Worm (Caenorhabditis elegans) whole organism, L4 larva: Measurements from ENCODE around the gene T05A12.3.
A peak's percentile ranks its signal among the peaks of the same experiment; 100 is the strongest.

ENCODE experiments used
- F10B5.3 ChIP-seq: sonication (generic microtip); optimal IDR thresholded peaks from 2 replicates; lab custom pipeline; 2016; ENCODE audit warnings: mild to moderate bottlenecking, missing genetic modification characterization, missing compliant biosample characterization
- F26F4.8 ChIP-seq: fragments of 200-800 bp; sonication (Bioruptor generic); conservative IDR thresholded peaks from 2 replicates; pipeline ENCODE4 v1.3.6; 2022; ENCODE audit warnings: missing genetic modification characterization, missing compliant biosample characterization
- R02D3.7 ChIP-seq: fragments of 150-350 bp; sonication (generic microtip); optimal IDR thresholded peaks from 3 replicates; lab custom pipeline; 2014; ENCODE audit warnings: missing biosample characterization, missing genetic modification characterization
- T26A8.4 ChIP-seq: fragments of 200-800 bp; sonication (Bioruptor generic); IDR thresholded peaks from 2 replicates; pipeline ENCODE4 v1.3.6; 2022; ENCODE audit warnings: missing genetic modification characterization, missing compliant biosample characterization
- Y105C5A.15 ChIP-seq: fragments of 200-800 bp; sonication (Bioruptor generic); IDR thresholded peaks from 2 replicates; pipeline ENCODE4 v1.3.6; 2022; ENCODE audit warnings: missing genetic modification characterization, missing compliant biosample characterization
- Y48G9A.11 ChIP-seq: fragments of 200-800 bp; sonication (Bioruptor generic); IDR thresholded peaks from 2 replicates; pipeline ENCODE4 v1.3.6; 2022; ENCODE audit warnings: missing genetic modification reagents, missing genetic modification characterization, missing compliant biosample characterization
- ama-1 ChIP-seq: fragments of 150-350 bp; optimal IDR thresholded peaks from 2 replicates; lab custom pipeline; 2014; ENCODE audit warnings: inconsistent platforms, mixed read lengths
- arid-1 ChIP-seq: fragments of 200-800 bp; sonication (Bioruptor generic); conservative IDR thresholded peaks from 2 replicates; pipeline ENCODE4 v1.3.6; 2022; ENCODE audit warnings: missing genetic modification reagents, missing genetic modification characterization, missing compliant biosample characterization
- ceh-32 ChIP-seq: sonication (generic microtip); optimal IDR thresholded peaks from 2 replicates; lab custom pipeline; 2016; ENCODE audit warnings: mild to moderate bottlenecking, missing genetic modification characterization, missing compliant biosample characterization; ENCODE audit not compliant: poor library complexity
- ceh-62 ChIP-seq: sonication (generic microtip); optimal IDR thresholded peaks from 2 replicates; lab custom pipeline; 2017; ENCODE audit warnings: missing biosample characterization, missing genetic modification characterization
- daf-12 ChIP-seq: fragments of 150-350 bp; optimal IDR thresholded peaks from 2 replicates; lab custom pipeline; 2014; ENCODE audit warnings: missing biosample characterization, missing genetic modification reagents, missing genetic modification characterization
- dmd-6 ChIP-seq: fragments of 200-800 bp; sonication (Bioruptor generic); IDR thresholded peaks from 2 replicates; pipeline ENCODE4 v1.3.6; 2022; ENCODE audit warnings: missing genetic modification reagents, missing genetic modification characterization, missing compliant biosample characterization
- dpl-1 ChIP-seq: fragments of 150-350 bp; optimal IDR thresholded peaks from 2 replicates; lab custom pipeline; 2014; ENCODE audit warnings: missing biosample characterization, missing genetic modification reagents, missing genetic modification characterization
- duxl-1 ChIP-seq: sonication (generic microtip); optimal IDR thresholded peaks from 2 replicates; lab custom pipeline; 2016; ENCODE audit warnings: mild to moderate bottlenecking, missing genetic modification characterization, moderate library complexity, missing compliant biosample characterization; ENCODE audit not compliant: poor library complexity
- dve-1 ChIP-seq: sonication (generic microtip); optimal IDR thresholded peaks from 2 replicates; lab custom pipeline; 2017; ENCODE audit warnings: antibody characterized with exemption, mild to moderate bottlenecking, missing genetic modification characterization, missing compliant biosample characterization; ENCODE audit not compliant: insufficient read depth
- gei-8 ChIP-seq: fragments of 200-800 bp; sonication (Bioruptor generic); optimal IDR thresholded peaks from 2 replicates; lab custom pipeline; 2018; ENCODE audit warnings: mild to moderate bottlenecking, missing genetic modification characterization, missing compliant biosample characterization
- hif-1 ChIP-seq, 2 experiments: sonication (generic microtip); optimal IDR thresholded peaks; 2 replicates each; lab custom pipeline; 2016 to 2017; ENCODE audit warnings: missing compliant biosample characterization in 2 of 2, missing genetic modification characterization in 2 of 2, missing genetic modification reagents in 2 of 2, missing genotype in 2 of 2, mild to moderate bottlenecking in 1 of 2
- jun-1 ChIP-seq: fragments of 150-350 bp; optimal IDR thresholded peaks from 2 replicates; lab custom pipeline; 2014; ENCODE audit warnings: missing biosample characterization, missing genetic modification reagents, missing genetic modification characterization
- lim-7 ChIP-seq: fragments of 200-800 bp; sonication (Bioruptor generic); IDR thresholded peaks from 2 replicates; pipeline ENCODE4 v1.3.6; 2022; ENCODE audit warnings: missing genetic modification characterization, missing compliant biosample characterization
- lin-13 ChIP-seq: fragments of 150-350 bp; optimal IDR thresholded peaks from 2 replicates; lab custom pipeline; 2014; ENCODE audit warnings: missing biosample characterization, missing genetic modification reagents, missing genetic modification characterization
- lin-15B ChIP-seq: fragments of 150-350 bp; sonication (generic microtip); optimal IDR thresholded peaks from 3 replicates; lab custom pipeline; 2014; ENCODE audit warnings: missing biosample characterization, missing genetic modification characterization
- lin-38 ChIP-seq: fragments of 200-800 bp; sonication (Bioruptor generic); IDR thresholded peaks from 2 replicates; pipeline ENCODE4 v1.3.6; 2022; ENCODE audit warnings: missing genetic modification reagents, missing genetic modification characterization, missing compliant biosample characterization
- mdl-1 ChIP-seq, 2 experiments: fragments of 150-350 bp in 1 of 2; sonication (generic microtip) in 1 of 2; optimal IDR thresholded peaks; 2 replicates each; lab custom pipeline; 2014 to 2017; ENCODE audit warnings: missing biosample characterization in 2 of 2, missing genetic modification characterization in 2 of 2
- mep-1 ChIP-seq: fragments of 150-350 bp; sonication (generic microtip); optimal IDR thresholded peaks from 3 replicates; lab custom pipeline; 2014; ENCODE audit warnings: missing biosample characterization, missing genetic modification characterization
- mxl-2 ChIP-seq: fragments of 200-800 bp; sonication (Bioruptor generic); conservative IDR thresholded peaks from 2 replicates; pipeline ENCODE4 v1.3.6; 2022; ENCODE audit warnings: missing genetic modification reagents, missing genetic modification characterization, missing compliant biosample characterization
- nhr-102 ChIP-seq: sonication (generic microtip); optimal IDR thresholded peaks from 2 replicates; lab custom pipeline; 2016; ENCODE audit warnings: mild to moderate bottlenecking, missing genetic modification characterization, moderate library complexity, missing compliant biosample characterization
- nhr-42 ChIP-seq: fragments of 200-800 bp; sonication (Bioruptor generic); IDR thresholded peaks from 2 replicates; pipeline ENCODE4 v1.3.6; 2022; ENCODE audit warnings: missing genetic modification characterization, missing compliant biosample characterization
- nhr-48 ChIP-seq: sonication (generic microtip); optimal IDR thresholded peaks from 2 replicates; lab custom pipeline; 2016; ENCODE audit warnings: mild to moderate bottlenecking, missing genetic modification characterization, missing compliant biosample characterization
- nhr-6 ChIP-seq: fragments of 150-350 bp; optimal IDR thresholded peaks from 2 replicates; lab custom pipeline; 2014; ENCODE audit warnings: missing biosample characterization, missing genetic modification characterization
- pha-4 ChIP-seq, 2 experiments: fragments of 150-350 bp in 1 of 2; fragments of 200-800 bp in 1 of 2; sonication (Bioruptor generic) in 1 of 2; IDR thresholded peaks in 1 of 2; optimal IDR thresholded peaks in 1 of 2; 2 replicates each; pipeline versions ENCODE4 v1.3.6 to Lab custom; 2014 to 2022; ENCODE audit warnings: missing genetic modification characterization in 2 of 2, missing genetic modification reagents in 2 of 2, missing biosample characterization in 1 of 2, missing compliant biosample characterization in 1 of 2
- rbr-2 ChIP-seq: sonication (generic microtip); optimal IDR thresholded peaks from 2 replicates; lab custom pipeline; 2016; ENCODE audit warnings: missing genotype, missing genetic modification characterization, missing compliant biosample characterization
- snpc-1.2 ChIP-seq: fragments of 200-800 bp; sonication (Bioruptor generic); IDR thresholded peaks from 2 replicates; pipeline ENCODE4 v1.3.6; 2022; ENCODE audit warnings: missing genetic modification reagents, missing genetic modification characterization, missing compliant biosample characterization
- spr-1 ChIP-seq: sonication (generic microtip); optimal IDR thresholded peaks from 2 replicates; lab custom pipeline; 2016; ENCODE audit warnings: mild to moderate bottlenecking, missing genetic modification characterization, missing compliant biosample characterization
- spr-3 ChIP-seq: fragments of 200-800 bp; sonication (Bioruptor generic); optimal IDR thresholded peaks from 2 replicates; lab custom pipeline; 2018; ENCODE audit warnings: mild to moderate bottlenecking, missing genetic modification characterization, missing compliant biosample characterization
- unc-130 ChIP-seq: sonication (generic microtip); optimal IDR thresholded peaks from 2 replicates; lab custom pipeline; 2016; ENCODE audit warnings: missing genetic modification reagents, missing genetic modification characterization, missing compliant biosample characterization
- unc-39 ChIP-seq: sonication (generic microtip); optimal IDR thresholded peaks from 2 replicates; lab custom pipeline; 2017; ENCODE audit warnings: missing biosample characterization, missing genetic modification characterization
- unc-62 ChIP-seq, 3 experiments: fragments of 150-350 bp in 1 of 3; sonication (generic microtip); optimal IDR thresholded peaks in 2 of 3; peaks in 1 of 3; 1 replicate in 1 of 3; 2 replicates in 2 of 3; lab custom pipeline; 2014 to 2017; ENCODE audit warnings: missing biosample characterization in 3 of 3, missing genetic modification characterization in 3 of 3, missing genetic modification reagents in 3 of 3, missing genotype in 1 of 3
- zag-1 ChIP-seq: fragments of 150-350 bp; optimal IDR thresholded peaks from 2 replicates; lab custom pipeline; 2014; ENCODE audit warnings: missing biosample characterization, missing genetic modification characterization
- zfp-2 ChIP-seq: sonication (generic microtip); optimal IDR thresholded peaks from 2 replicates; lab custom pipeline; 2016; ENCODE audit warnings: mild to moderate bottlenecking, missing genetic modification characterization, missing compliant biosample characterization
- zip-2 ChIP-seq: fragments of 150-350 bp; optimal IDR thresholded peaks from 2 replicates; lab custom pipeline; 2014; ENCODE audit warnings: missing biosample characterization, missing genetic modification characterization
- ztf-11 ChIP-seq: fragments of 150-350 bp; optimal IDR thresholded peaks from 2 replicates; lab custom pipeline; 2014; ENCODE audit warnings: missing biosample characterization, missing genetic modification characterization
- ztf-7 ChIP-seq: fragments of 150-350 bp; optimal IDR thresholded peaks from 2 replicates; lab custom pipeline; 2014; ENCODE audit warnings: missing biosample characterization, missing genetic modification characterization

The T05A12.3 gene

ce11 chrIV:6905428-6905827 lies 18.0 kb upstream of the T05A12.3 start:
- 0 out of 2 replicates have a peak, but pooled peaks have one; percentile 16 for TF ChIP-seq F26F4.8
- peak; percentile 41; the same call in 1 of the 2 replicates for TF ChIP-seq lin-38 (GFP tag; lab: Robert Waterston, UW)
- peak; percentile 5 for TF ChIP-seq unc-130 (GFP tag; lab: Kevin White, UChicago)
- 0 out of 2 replicates have a peak, but pooled peaks have one; percentile 44 for TF ChIP-seq arid-1
- TF ChIP-seq nhr-102 (tag; lab: Kevin White, UChicago): no peak
- TF ChIP-seq unc-62 (GFP tag; optimal IDR thresholded peaks at IDR 0.05 in 1 of 2; lab: Kevin White, UChicago): no peak
- no peak for TF ChIP-seq unc-62 (tag; optimal IDR thresholded peaks at IDR 0.05; lab: Kevin White, UChicago)
- TF ChIP-seq snpc-1.2 (GFP tag; lab: Robert Waterston, UW): peak; percentile 76; the same call in 1 of the 2 replicates
- 0 out of 2 replicates have a peak, but pooled peaks have one; percentile 9 for TF ChIP-seq pha-4 (GFP tag; IDR thresholded peaks at IDR 0.05; lab: Robert Waterston, UW)
- no peak for TF ChIP-seq pha-4 (tag; optimal IDR thresholded peaks at IDR 0.05; lab: Kevin White, UChicago)

DNA sequence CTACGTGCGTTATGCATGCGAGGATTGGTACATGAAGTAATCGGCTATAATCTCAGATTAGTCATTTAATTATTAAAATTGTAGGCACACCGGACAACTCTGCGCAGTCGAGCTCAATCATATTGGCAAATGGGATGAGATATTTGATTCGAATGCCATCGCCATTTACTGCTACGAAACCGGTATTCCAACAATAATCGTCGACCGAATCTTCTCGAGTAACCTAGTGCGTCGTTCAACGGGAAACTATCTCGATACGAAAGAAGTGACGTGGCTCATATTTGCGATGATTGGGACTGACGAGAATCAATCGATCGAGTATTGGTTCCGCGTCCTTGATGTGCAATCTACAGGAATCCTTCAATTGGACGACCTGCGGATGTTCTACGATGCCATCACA lies 17.2 kb upstream of the T05A12.3 start:
- TF ChIP-seq zfp-2 (no peak), unc-62 (GFP tag; optimal IDR thresholded peaks at IDR 0.05 in 1 of 2; lab: Kevin White, UChicago) (peak in 1 of 2 experiments; percentile 92), unc-62 (tag; optimal IDR thresholded peaks at IDR 0.05; lab: Kevin White, UChicago) (no peak)

- TF ChIP-seq unc-130 (GFP tag; lab: Kevin White, UChicago): peak; percentile 38
- TF ChIP-seq zag-1: no peak
- peak; percentile 22; the same call in 1 of the 2 replicates for TF ChIP-seq Y48G9A.11 (GFP tag; lab: Robert Waterston, UW)
- TF ChIP-seq spr-3 (GFP tag; lab: Kevin White, UChicago): no peak
- no peak for TF ChIP-seq hif-1 (tag; optimal IDR thresholded peaks at IDR 0.05; lab: Kevin White, UChicago)
- peak; percentile 85 for TF ChIP-seq snpc-1.2 (GFP tag; lab: Robert Waterston, UW)
Measured at ce11 chrIV:6903575-6903974, 16.1 kb upstream of the T05A12.3 start, which contains the start of gene T22D1.5. T22D1.5 (plus strand) TSS chrIV:6903950.

- TF ChIP-seq dpl-1 (GFP tag; lab: Kevin White, UChicago) (no peak), lin-15B (tag; lab: Kevin White, UChicago) (no peak), unc-130 (GFP tag; lab: Kevin White, UChicago) (no peak), mep-1 (no peak), F26F4.8 (no peak), dve-1 (no peak), dmd-6 (GFP tag; lab: Robert Waterston, UW) (no peak), ceh-32 (tag; lab: Kevin White, UChicago) (no peak), F10B5.3 (tag; lab: Kevin White, UChicago) (no peak), nhr-42 (no peak), spr-1 (tag; lab: Kevin White, UChicago) (no peak), nhr-102 (tag; lab: Kevin White, UChicago) (no peak), Y48G9A.11 (GFP tag; lab: Robert Waterston, UW) (no peak), ama-1 (no peak), nhr-48 (tag; lab: Kevin White, UChicago) (no peak), nhr-6 (tag; lab: Kevin White, UChicago) (no peak), lim-7 (GFP tag; lab: Robert Waterston, UW) (no peak), ztf-7 (tag; lab: Kevin White, UChicago) (no peak), ztf-11 (no peak)
- TF ChIP-seq, all 104 proteins: peak for 0
Measured at ce11 chrIV:6883342-6883741, 4.1 kb downstream of the T05A12.3 start, which contains the start of gene tre-2. tre-2 (minus strand) TSS chrIV:6883442.

- no peak for TF ChIP-seq zip-2 (tag; lab: Kevin White, UChicago)
- TF ChIP-seq R02D3.7: no peak
- no peak for TF ChIP-seq ama-1
- TF ChIP-seq dve-1: peak; percentile 12
- no peak for TF ChIP-seq T26A8.4 (GFP tag; lab: Robert Waterston, UW)
- no peak for TF ChIP-seq Y105C5A.15 (GFP tag; lab: Robert Waterston, UW)
- no peak for TF ChIP-seq unc-39 (tag; lab: Kevin White, UChicago)
- TF ChIP-seq gei-8 (GFP tag; lab: Kevin White, UChicago): no peak
- TF ChIP-seq lin-13: no peak
- no peak for TF ChIP-seq dpl-1 (GFP tag; lab: Kevin White, UChicago)
- no peak for TF ChIP-seq snpc-1.2 (GFP tag; lab: Robert Waterston, UW)
- TF ChIP-seq mxl-2 (GFP tag; lab: Robert Waterston, UW): peak; percentile 85
- peak in 1 of 2 experiments; percentile 53 for TF ChIP-seq mdl-1 (tag; optimal IDR thresholded peaks at IDR 0.05; lab: Kevin White, UChicago)
- TF ChIP-seq jun-1 (tag; lab: Kevin White, UChicago): no peak
- peak; percentile 66 for TF ChIP-seq rbr-2 (tag; lab: Kevin White, UChicago)
- TF ChIP-seq duxl-1 (tag; lab: Kevin White, UChicago): no peak
- no peak for TF ChIP-seq daf-12
- TF ChIP-seq ztf-11: no peak
- TF ChIP-seq ceh-62 (tag; lab: Kevin White, UChicago): no peak
Measured at ce11 chrIV:6881183-6881582, 6.3 kb downstream of the T05A12.3 start.
